Fruit fly (Drosophila melanogaster): ENCODE data around the gene CG8478.

The CG8478 gene

DNA sequence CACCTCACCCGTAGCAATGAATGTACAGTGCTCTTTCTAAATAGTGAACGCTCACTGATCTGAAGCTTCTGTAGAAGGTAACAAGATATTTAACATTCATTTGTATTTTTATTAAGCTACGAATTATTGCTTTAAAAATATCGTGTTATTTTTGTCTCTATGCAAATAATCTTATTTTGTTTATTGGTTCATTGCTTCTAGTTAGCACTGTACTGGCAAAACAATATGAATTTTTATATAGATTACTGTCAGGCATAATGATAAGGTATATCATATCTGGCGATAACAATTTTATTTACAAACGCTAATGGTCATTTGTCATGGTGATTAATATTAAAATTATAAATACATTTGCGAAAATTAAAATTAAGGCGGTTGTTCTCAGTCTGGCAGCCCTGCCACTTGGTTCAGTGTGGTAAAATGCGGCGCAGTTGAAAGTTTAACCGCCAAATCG, 8.1 kb downstream of the CG8478 start, which contains the start of gene CG9471 (continued):
- peak; percentile 47 for TF ChIP-seq CG31365 (tag; optimal IDR thresholded peaks at IDR 0.05)
- peak; percentile 32; the same call in 1 of the 3 replicates for TF ChIP-seq HLH4C (GFP tag; IDR thresholded peaks at IDR 0.05; ENCODE audit: partially characterized antibody)
- peak; percentile 86 for TF ChIP-seq CG11085 (GFP tag; IDR thresholded peaks at IDR 0.05)
- TF ChIP-seq CG13894 (tag; optimal IDR thresholded peaks at IDR 0.05), result peak; percentile 87
- TF ChIP-seq H15 (GFP tag; IDR thresholded peaks at IDR 0.05), result peak; percentile 94
- peak in 1 of 2 experiments; percentile 38 for TF ChIP-seq crp (GFP tag; optimal IDR thresholded peaks at IDR 0.05)
- peak; percentile 15; the same call in 1 of the 2 replicates for TF ChIP-seq Bgb (GFP tag; IDR thresholded peaks at IDR 0.05; ENCODE audit: partially characterized antibody)
- TF ChIP-seq CG13624 (GFP tag; optimal IDR thresholded peaks at IDR 0.05), result peak; percentile 90
- peak; percentile 92 for TF ChIP-seq CG7839 (tag; optimal IDR thresholded peaks at IDR 0.05)
- peak; percentile 94 for TF ChIP-seq CG12391 (tag; optimal IDR thresholded peaks at IDR 0.05)
- peak; percentile 65; the same call in 1 of the 2 replicates for TF ChIP-seq Lim3 (GFP tag; IDR thresholded peaks at IDR 0.05)
- TF ChIP-seq wor (GFP tag; IDR thresholded peaks at IDR 0.05), result peak; percentile 83
- no peak for TF ChIP-seq hb (GFP tag; IDR thresholded peaks at IDR 0.05; ENCODE audit: partially characterized antibody)
- peak; percentile 87 for TF ChIP-seq D19A (tag; optimal IDR thresholded peaks at IDR 0.05)
- peak; percentile 93 for TF ChIP-seq chm (GFP tag; IDR thresholded peaks at IDR 0.05)
- peak; percentile 62 for TF ChIP-seq CG10431 (GFP tag; optimal IDR thresholded peaks at IDR 0.05)
- peak; percentile 93 for TF ChIP-seq Bteb2 (GFP tag; optimal IDR thresholded peaks at IDR 0.05)
- peak; percentile 88 for TF ChIP-seq tin (GFP tag; optimal IDR thresholded peaks at IDR 0.05)
- TF ChIP-seq CG11398 (GFP tag; optimal IDR thresholded peaks at IDR 0.05), result peak; percentile 35
- TF ChIP-seq CG6272 (GFP tag; IDR thresholded peaks at IDR 0.05), result peak; percentile 87
- peak; percentile 85 for TF ChIP-seq CG6854 (GFP tag; optimal IDR thresholded peaks at IDR 0.05)
- peak; percentile 72 for TF ChIP-seq luna (GFP tag; optimal IDR thresholded peaks at IDR 0.05)
- TF ChIP-seq BtbVII (GFP tag; optimal IDR thresholded peaks at IDR 0.05), result peak; percentile 89
- peak; percentile 88 for TF ChIP-seq Hmx (GFP tag; optimal IDR thresholded peaks at IDR 0.05)
- peak; percentile 87 for TF ChIP-seq CG34376 (GFP tag; optimal IDR thresholded peaks at IDR 0.05)
- peak; percentile 73 to 93 for TF ChIP-seq bsh (GFP tag; optimal IDR thresholded peaks at IDR 0.05)
- TF ChIP-seq GATAe (GFP tag; conservative IDR thresholded peaks at IDR 0.05), result peak; percentile 88
- peak in 1 of 2 experiments; percentile 55 for TF ChIP-seq insv (GFP tag; optimal IDR thresholded peaks at IDR 0.05)
- 0 out of 2 replicates have a peak, but pooled peaks have one; percentile 27 for TF ChIP-seq Dref (GFP tag; IDR thresholded peaks at IDR 0.05)
- TF ChIP-seq Abd-B (GFP tag; optimal IDR thresholded peaks at IDR 0.05), result peak; percentile 90
- peak; percentile 81 for TF ChIP-seq gsb-n (tag; optimal IDR thresholded peaks at IDR 0.05)
- peak; percentile 76 for TF ChIP-seq Ravus (GFP tag; IDR thresholded peaks at IDR 0.05)
- peak; percentile 94 for TF ChIP-seq ranshi (GFP tag; IDR thresholded peaks at IDR 0.05)
- TF ChIP-seq CG4820 (GFP tag; optimal IDR thresholded peaks at IDR 0.05), result peak; percentile 89
- peak; percentile 76; the same call in 1 of the 2 replicates for TF ChIP-seq toy (GFP tag; IDR thresholded peaks at IDR 0.05)
- peak; percentile 29 for TF ChIP-seq ac (GFP tag; optimal IDR thresholded peaks at IDR 0.05)
- peak; percentile 97 for TF ChIP-seq Ets65A (GFP tag)
- peak; percentile 83 for TF ChIP-seq odd (GFP tag; optimal IDR thresholded peaks at IDR 0.05)
- peak; percentile 87 for TF ChIP-seq salm (tag; optimal IDR thresholded peaks at IDR 0.05)
- TF ChIP-seq Fer3 (tag; optimal IDR thresholded peaks at IDR 0.05), result peak; percentile 94
- TF ChIP-seq MESR4 (GFP tag; optimal IDR thresholded peaks at IDR 0.05), result peak; percentile 26
- peak; percentile 92 for TF ChIP-seq seq (GFP tag; IDR thresholded peaks at IDR 0.05)
- peak; percentile 95 for TF ChIP-seq gem (tag; optimal IDR thresholded peaks at IDR 0.05)
- peak; percentile 26 for TF ChIP-seq CTCF (GFP tag; optimal IDR thresholded peaks at IDR 0.05)
- TF ChIP-seq CG7271 (tag; optimal IDR thresholded peaks at IDR 0.05), result peak; percentile 73
- TF ChIP-seq run (tag; optimal IDR thresholded peaks at IDR 0.05), result peak; percentile 75
- TF ChIP-seq CG14014 (GFP tag; IDR thresholded peaks at IDR 0.05), result peak; percentile 93
- peak; percentile 51 for TF ChIP-seq CG30020 (tag; optimal IDR thresholded peaks at IDR 0.05)
- peak; percentile 80; the same call in 2 of the 3 replicates for TF ChIP-seq jigr1 (GFP tag; IDR thresholded peaks at IDR 0.05)
- TF ChIP-seq CG17361 (GFP tag; IDR thresholded peaks at IDR 0.05), result peak; percentile 93
- TF ChIP-seq Max (GFP tag; optimal IDR thresholded peaks at IDR 0.05), result peak; percentile 86

Measured in whole organism, embryonic.